Worm (Caenorhabditis elegans) whole organism, L4 larva: ENCODE measurements around the gene Y60A3A.25.

Experiments used
- F49E8.2 ChIP-seq: sonication (generic microtip); optimal IDR thresholded peaks from 2 replicates; lab custom pipeline; 2016; ENCODE audit warnings: missing compliant biosample characterization, mild to moderate bottlenecking, missing genetic modification characterization, borderline replicate concordance
- ama-1 ChIP-seq: fragments of 150-350 bp; optimal IDR thresholded peaks from 2 replicates; lab custom pipeline; 2014; ENCODE audit warnings: inconsistent platforms, mixed read lengths
- dmd-9 ChIP-seq: fragments of 200-800 bp; sonication (Bioruptor generic); IDR thresholded peaks from 2 replicates; pipeline ENCODE4 v1.3.6; 2022; ENCODE audit warnings: missing genetic modification reagents, missing genetic modification characterization, missing compliant biosample characterization
- fos-1 ChIP-seq: fragments of 150-350 bp; optimal IDR thresholded peaks from 2 replicates; lab custom pipeline; 2014; ENCODE audit warnings: missing biosample characterization, missing genetic modification characterization
- lim-7 ChIP-seq: fragments of 200-800 bp; sonication (Bioruptor generic); IDR thresholded peaks from 2 replicates; pipeline ENCODE4 v1.3.6; 2022; ENCODE audit warnings: missing genetic modification characterization, missing compliant biosample characterization
- mep-1 ChIP-seq: fragments of 150-350 bp; sonication (generic microtip); optimal IDR thresholded peaks from 3 replicates; lab custom pipeline; 2014; ENCODE audit warnings: missing biosample characterization, missing genetic modification characterization
- pha-4 ChIP-seq, 2 experiments: fragments of 150-350 bp in 1 of 2; fragments of 200-800 bp in 1 of 2; sonication (Bioruptor generic) in 1 of 2; IDR thresholded peaks in 1 of 2; optimal IDR thresholded peaks in 1 of 2; 2 replicates each; pipeline versions ENCODE4 v1.3.6 to Lab custom; 2014 to 2022; ENCODE audit warnings: missing genetic modification characterization in 2 of 2, missing genetic modification reagents in 2 of 2, missing biosample characterization in 1 of 2, missing compliant biosample characterization in 1 of 2
- php-3 ChIP-seq: fragments of 200-800 bp; sonication (Bioruptor generic); IDR thresholded peaks from 2 replicates; pipeline ENCODE4 v1.3.6; 2022; ENCODE audit warnings: missing genetic modification reagents, missing genetic modification characterization, missing compliant biosample characterization
- pqm-1 ChIP-seq: sonication (generic microtip); optimal IDR thresholded peaks from 2 replicates; lab custom pipeline; 2017; ENCODE audit warnings: missing biosample characterization, missing genetic modification characterization
- unc-130 ChIP-seq: sonication (generic microtip); optimal IDR thresholded peaks from 2 replicates; lab custom pipeline; 2016; ENCODE audit warnings: missing genetic modification reagents, missing genetic modification characterization, missing compliant biosample characterization
- unc-39 ChIP-seq: sonication (generic microtip); optimal IDR thresholded peaks from 2 replicates; lab custom pipeline; 2017; ENCODE audit warnings: missing biosample characterization, missing genetic modification characterization
- zag-1 ChIP-seq: fragments of 150-350 bp; optimal IDR thresholded peaks from 2 replicates; lab custom pipeline; 2014; ENCODE audit warnings: missing biosample characterization, missing genetic modification characterization

DNA sequence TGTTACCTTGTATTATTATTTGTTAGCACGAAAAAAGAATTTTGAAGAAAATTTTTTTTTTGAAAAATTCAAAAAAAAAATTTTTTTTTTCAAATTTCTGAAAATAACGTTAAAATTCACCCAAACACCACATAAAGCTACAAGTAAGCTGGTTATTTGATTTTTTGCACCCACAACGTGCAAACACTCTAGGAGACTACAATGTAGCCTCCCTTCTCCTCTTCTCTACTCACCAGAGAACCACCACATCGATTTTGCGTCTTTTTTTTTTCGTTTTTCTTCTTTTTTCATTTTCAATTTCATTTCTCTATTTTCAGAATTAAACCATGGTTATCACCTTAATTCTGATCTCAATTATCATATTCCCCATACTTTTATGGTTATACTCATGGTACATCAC, 38.8 kb downstream of the Y60A3A.25 start, which contains the start of gene abhd-3.1:
- no peak for TF ChIP-seq dmd-9 (GFP tag; lab: Robert Waterston, UW)
- TF ChIP-seq unc-130 (GFP tag; lab: Kevin White, UChicago): no peak
- TF ChIP-seq zag-1 (tag; lab: Kevin White, UChicago): no peak
- TF ChIP-seq lim-7 (GFP tag; lab: Robert Waterston, UW): no peak
- TF ChIP-seq mep-1 (tag; lab: Kevin White, UChicago): peak; percentile 3
- no peak for TF ChIP-seq fos-1 (tag; lab: Kevin White, UChicago)
- TF ChIP-seq F49E8.2 (tag; lab: Kevin White, UChicago): no peak
- no peak for TF ChIP-seq pqm-1 (tag; lab: Kevin White, UChicago)
- TF ChIP-seq pha-4 (GFP tag; IDR thresholded peaks at IDR 0.05; lab: Robert Waterston, UW): no peak
- no peak for TF ChIP-seq pha-4 (tag; optimal IDR thresholded peaks at IDR 0.05; lab: Kevin White, UChicago)
- no peak for TF ChIP-seq php-3
- TF ChIP-seq ama-1 (lab: Kevin White, UChicago): no peak
- TF ChIP-seq unc-39 (tag; lab: Kevin White, UChicago): no peak
